Worm (Caenorhabditis elegans): ENCODE data around the gene rog-1.

DNA sequence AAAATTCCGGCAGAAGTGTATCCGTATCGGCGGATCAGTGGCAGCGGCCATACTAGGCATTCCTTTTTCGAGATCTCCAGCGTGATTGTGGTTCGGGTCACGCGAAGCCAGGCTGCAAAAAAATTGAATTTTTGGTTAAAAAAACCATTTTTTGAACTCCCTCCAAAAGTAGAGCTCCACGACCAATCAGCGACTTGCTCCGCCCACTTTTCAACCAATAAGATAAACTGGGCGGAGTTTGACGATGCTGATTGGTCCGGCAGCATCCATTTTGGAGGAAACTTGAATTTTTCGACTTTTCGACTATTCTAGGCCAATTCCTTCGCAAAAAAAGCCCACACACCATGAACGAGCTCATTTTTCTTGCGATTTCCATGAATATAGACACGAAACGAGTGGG is 303 bp downstream of the rog-1 start:
- no peak for TF ChIP-seq pha-4 (tag; optimal IDR thresholded peaks at IDR 0.05)
- no peak for TF ChIP-seq B0035.1 (tag; optimal IDR thresholded peaks at IDR 0.05)
- no peak for TF ChIP-seq bed-2 (GFP tag; IDR thresholded peaks at IDR 0.05)
